Fruit fly (Drosophila melanogaster): ENCODE measurements around the gene TotM.

Gene TotM

dm6 chr2L:5329557-5329956, at the start of gene TotM:
Gene TotM (plus strand): TSS chr2L:5329857.
- no peak for TF ChIP-seq CG7045 (GFP tag; optimal IDR thresholded peaks at IDR 0.05)
- TF ChIP-seq toe (GFP tag; optimal IDR thresholded peaks at IDR 0.05) = no peak
- TF ChIP-seq bab1 (GFP tag; optimal IDR thresholded peaks at IDR 0.05) = no peak
- TF ChIP-seq CG7101 (tag; optimal IDR thresholded peaks at IDR 0.05) = no peak
- TF ChIP-seq CG5204 (GFP tag; optimal IDR thresholded peaks at IDR 0.05) = no peak
- TF ChIP-seq CG14711 (tag; optimal IDR thresholded peaks at IDR 0.05) = no peak
- TF ChIP-seq Crg-1 (GFP tag; optimal IDR thresholded peaks at IDR 0.05) = no peak
- no peak for TF ChIP-seq tj (GFP tag; optimal IDR thresholded peaks at IDR 0.05)
- TF ChIP-seq CG33017 (tag; optimal IDR thresholded peaks at IDR 0.05) = no peak
- no peak for TF ChIP-seq cnc (optimal IDR thresholded peaks at IDR 0.05)
- TF ChIP-seq ovo (GFP tag; optimal IDR thresholded peaks at IDR 0.05) = no peak
- TF ChIP-seq Mnt (GFP tag; optimal IDR thresholded peaks at IDR 0.05) = no peak
- TF ChIP-seq pad (GFP tag; optimal IDR thresholded peaks at IDR 0.05) = no peak
- no peak for TF ChIP-seq cic (GFP tag; optimal IDR thresholded peaks at IDR 0.05)
- TF ChIP-seq Clk (GFP tag; optimal IDR thresholded peaks at IDR 0.05) = no peak
- TF ChIP-seq CG11617 (GFP tag; optimal IDR thresholded peaks at IDR 0.05) = no peak
- no peak for TF ChIP-seq kay (GFP tag; ENCODE audit: borderline replicate concordance)
- no peak for TF ChIP-seq CG12768 (GFP tag; optimal IDR thresholded peaks at IDR 0.05)
- no peak for TF ChIP-seq CG1620 (GFP tag; optimal IDR thresholded peaks at IDR 0.05)

dm6 chr2L:5284820-5285219, 44.8 kb upstream of the TotM start:
- no peak for TF ChIP-seq ovo (GFP tag; optimal IDR thresholded peaks at IDR 0.05)
- no peak for TF ChIP-seq pad (GFP tag; optimal IDR thresholded peaks at IDR 0.05)
- no peak for TF ChIP-seq CG33017 (tag; optimal IDR thresholded peaks at IDR 0.05)
- TF ChIP-seq kay (GFP tag; ENCODE audit: borderline replicate concordance) = no peak
- TF ChIP-seq CG1620 (GFP tag; optimal IDR thresholded peaks at IDR 0.05) = no peak
- TF ChIP-seq CG12768 (GFP tag; optimal IDR thresholded peaks at IDR 0.05) = no peak
- no peak for TF ChIP-seq CG7101 (tag; optimal IDR thresholded peaks at IDR 0.05)
- TF ChIP-seq toe (GFP tag; optimal IDR thresholded peaks at IDR 0.05) = no peak
- no peak for TF ChIP-seq cic (GFP tag; optimal IDR thresholded peaks at IDR 0.05)
- TF ChIP-seq CG11617 (GFP tag; optimal IDR thresholded peaks at IDR 0.05) = no peak
- no peak for TF ChIP-seq Hr96 (GFP tag; optimal IDR thresholded peaks at IDR 0.05)
- no peak for TF ChIP-seq CG14711 (tag; optimal IDR thresholded peaks at IDR 0.05)
- no peak for TF ChIP-seq Clk (GFP tag; optimal IDR thresholded peaks at IDR 0.05)
- TF ChIP-seq Mnt (GFP tag; optimal IDR thresholded peaks at IDR 0.05) = no peak
- TF ChIP-seq CG5204 (GFP tag; optimal IDR thresholded peaks at IDR 0.05) = no peak
- TF ChIP-seq cnc (optimal IDR thresholded peaks at IDR 0.05) = no peak
- no peak for TF ChIP-seq bab1 (GFP tag; optimal IDR thresholded peaks at IDR 0.05)
- no peak for TF ChIP-seq Crg-1 (GFP tag; optimal IDR thresholded peaks at IDR 0.05)
- no peak for TF ChIP-seq CG7045 (GFP tag; optimal IDR thresholded peaks at IDR 0.05)

- TF ChIP-seq Hr96 (GFP tag; optimal IDR thresholded peaks at IDR 0.05) (no peak), pad (GFP tag; optimal IDR thresholded peaks at IDR 0.05) (no peak), CG12768 (GFP tag; optimal IDR thresholded peaks at IDR 0.05) (no peak), tj (GFP tag; optimal IDR thresholded peaks at IDR 0.05) (no peak), kay (GFP tag; ENCODE audit: borderline replicate concordance) (no peak), CG7045 (GFP tag; optimal IDR thresholded peaks at IDR 0.05) (no peak), CG7101 (tag; optimal IDR thresholded peaks at IDR 0.05) (no peak), toe (GFP tag; optimal IDR thresholded peaks at IDR 0.05) (no peak), Crg-1 (GFP tag; optimal IDR thresholded peaks at IDR 0.05) (no peak), CG11617 (GFP tag; optimal IDR thresholded peaks at IDR 0.05) (no peak), cnc (optimal IDR thresholded peaks at IDR 0.05) (no peak), cic (GFP tag; optimal IDR thresholded peaks at IDR 0.05) (no peak), CG33017 (tag; optimal IDR thresholded peaks at IDR 0.05) (no peak), CG14711 (tag; optimal IDR thresholded peaks at IDR 0.05) (no peak)
These were observed 43.8 kb upstream of the TotM start for dm6 chr2L:5285860-5286259.

- TF ChIP-seq ovo (GFP tag; optimal IDR thresholded peaks at IDR 0.05) (no peak), CG14711 (tag; optimal IDR thresholded peaks at IDR 0.05) (no peak), CG1620 (GFP tag; optimal IDR thresholded peaks at IDR 0.05) (no peak), CG33017 (tag; optimal IDR thresholded peaks at IDR 0.05) (no peak), CG11617 (GFP tag; optimal IDR thresholded peaks at IDR 0.05) (no peak), bab1 (GFP tag; optimal IDR thresholded peaks at IDR 0.05) (no peak), cic (GFP tag; optimal IDR thresholded peaks at IDR 0.05) (no peak), CG12768 (GFP tag; optimal IDR thresholded peaks at IDR 0.05) (no peak), Crg-1 (GFP tag; optimal IDR thresholded peaks at IDR 0.05) (no peak), Mnt (GFP tag; optimal IDR thresholded peaks at IDR 0.05) (no peak), kay (GFP tag; ENCODE audit: borderline replicate concordance) (no peak), toe (GFP tag; optimal IDR thresholded peaks at IDR 0.05) (no peak)
These were observed 43.1 kb upstream of the TotM start for dm6 chr2L:5286572-5286971.

- no peak for TF ChIP-seq ovo (GFP tag; optimal IDR thresholded peaks at IDR 0.05)
These were observed 41.9 kb upstream of the TotM start for dm6 chr2L:5287599-5288261.

- TF ChIP-seq cic (GFP tag; optimal IDR thresholded peaks at IDR 0.05) (no peak), CG7101 (tag; optimal IDR thresholded peaks at IDR 0.05) (no peak), tj (GFP tag; optimal IDR thresholded peaks at IDR 0.05) (no peak), Hr96 (GFP tag; optimal IDR thresholded peaks at IDR 0.05) (no peak), ovo (GFP tag; optimal IDR thresholded peaks at IDR 0.05) (no peak), CG11617 (GFP tag; optimal IDR thresholded peaks at IDR 0.05) (no peak), toe (GFP tag; optimal IDR thresholded peaks at IDR 0.05) (no peak), CG7045 (GFP tag; optimal IDR thresholded peaks at IDR 0.05) (no peak), pad (GFP tag; optimal IDR thresholded peaks at IDR 0.05) (no peak), CG1620 (GFP tag; optimal IDR thresholded peaks at IDR 0.05) (no peak)
These were observed 41.4 kb upstream of the TotM start for dm6 chr2L:5288262-5288621.
